Fruit fly (Drosophila melanogaster) whole organism, embryonic: ENCODE results near the gene CG17327.

ENCODE experiments used
- CG10267 ChIP-seq: fragments of 200-800 bp; sonication (Bioruptor generic); optimal IDR thresholded peaks from 2 replicates; lab custom pipeline; 2018; ENCODE audit warnings: missing biosample characterization, mild to moderate bottlenecking, missing genetic modification characterization, moderate library complexity
- CG11398 ChIP-seq: fragments of 200-800 bp; sonication (Bioruptor generic); optimal IDR thresholded peaks from 2 replicates; lab custom pipeline; 2016; ENCODE audit warnings: missing biosample characterization, missing genetic modification characterization
- CG12104 ChIP-seq: fragments of 200-800 bp; sonication (Bioruptor generic); optimal IDR thresholded peaks from 3 replicates; lab custom pipeline; 2016; ENCODE audit warnings: missing biosample characterization, missing genetic modification characterization
- CG12155 ChIP-seq: fragments of 200-800 bp; sonication (Bioruptor generic); optimal IDR thresholded peaks from 3 replicates; lab custom pipeline; 2016; ENCODE audit warnings: missing biosample characterization, missing genetic modification characterization
- CG14860 ChIP-seq: fragments of 200-800 bp; sonication (Bioruptor generic); IDR thresholded peaks from 3 replicates; pipeline ENCODE4 v1.3.6; 2022; ENCODE audit warnings: missing biosample characterization, missing genetic modification characterization; ENCODE audit not compliant: partially characterized antibody
- CG15011 ChIP-seq: fragments of 200-800 bp; sonication (Bioruptor generic); optimal IDR thresholded peaks from 3 replicates; lab custom pipeline; 2018; ENCODE audit warnings: missing biosample characterization, mild to moderate bottlenecking, missing genetic modification characterization
- CG15696 ChIP-seq: fragments of 200-800 bp; sonication (Bioruptor generic); optimal IDR thresholded peaks from 2 replicates; lab custom pipeline; 2019; ENCODE audit warnings: missing biosample characterization, mild to moderate bottlenecking, missing genetic modification characterization, moderate library complexity
- CG16813 ChIP-seq: fragments of 200-800 bp; sonication (Bioruptor generic); IDR thresholded peaks from 3 replicates; pipeline ENCODE4 v1.3.6; 2022; ENCODE audit warnings: missing biosample characterization, missing genetic modification characterization; ENCODE audit not compliant: partially characterized antibody
- CG16863 ChIP-seq: fragments of 200-800 bp; sonication (Bioruptor generic); optimal IDR thresholded peaks from 3 replicates; lab custom pipeline; 2016; ENCODE audit warnings: missing biosample characterization, missing genetic modification characterization
- CG1832 ChIP-seq: fragments of 200-800 bp; sonication (Bioruptor generic); optimal IDR thresholded peaks from 2 replicates; lab custom pipeline; 2017; ENCODE audit warnings: missing biosample characterization, mild to moderate bottlenecking, missing genetic modification characterization, inconsistent platforms
- CG18476 ChIP-seq: fragments of 200-800 bp; sonication (Bioruptor generic); optimal IDR thresholded peaks from 2 replicates; lab custom pipeline; 2016; ENCODE audit warnings: missing biosample characterization, mild to moderate bottlenecking, missing genetic modification characterization
- CG18764 ChIP-seq: fragments of 200-800 bp; sonication (Bioruptor generic); optimal IDR thresholded peaks from 3 replicates; lab custom pipeline; 2016; ENCODE audit warnings: missing biosample characterization, missing genetic modification characterization
- CG30431 ChIP-seq: fragments of 200-800 bp; sonication (Bioruptor generic); optimal IDR thresholded peaks from 2 replicates; lab custom pipeline; 2017; ENCODE audit warnings: missing biosample characterization, missing genetic modification characterization
- CG3838 ChIP-seq: fragments of 200-800 bp; sonication (Bioruptor generic); optimal IDR thresholded peaks from 3 replicates; lab custom pipeline; 2016; ENCODE audit warnings: missing biosample characterization, missing genetic modification characterization
- CG3995 ChIP-seq: fragments of 200-800 bp; sonication (Bioruptor generic); optimal IDR thresholded peaks from 3 replicates; lab custom pipeline; 2016; ENCODE audit warnings: missing biosample characterization, missing genetic modification characterization
- CG6254 ChIP-seq: fragments of 200-800 bp; sonication (Bioruptor generic); optimal IDR thresholded peaks from 3 replicates; lab custom pipeline; 2017; ENCODE audit warnings: mild to moderate bottlenecking, missing biosample characterization, missing genetic modification reagents, missing genetic modification characterization
- CG9727 ChIP-seq: fragments of 200-800 bp; sonication (Bioruptor generic); optimal IDR thresholded peaks from 3 replicates; lab custom pipeline; 2017; ENCODE audit warnings: missing biosample characterization, mild to moderate bottlenecking, missing genetic modification characterization
- CG9932 ChIP-seq: fragments of 200-800 bp; sonication (Bioruptor generic); IDR thresholded peaks from 2 replicates; pipeline ENCODE4 v1.3.6; 2022; ENCODE audit warnings: missing biosample characterization, missing genetic modification characterization
- CHES-1-like ChIP-seq: fragments of 200-800 bp; sonication (Bioruptor generic); optimal IDR thresholded peaks from 2 replicates; lab custom pipeline; 2016; ENCODE audit warnings: missing biosample characterization, missing genetic modification characterization
- D19A ChIP-seq: fragments of 200-800 bp; optimal IDR thresholded peaks from 3 replicates; lab custom pipeline; 2019; ENCODE audit warnings: missing biosample characterization, mild to moderate bottlenecking, missing genetic modification characterization, moderate library complexity
- Ets97D ChIP-seq: fragments of 200-800 bp; sonication (Bioruptor generic); optimal IDR thresholded peaks from 3 replicates; lab custom pipeline; 2016; ENCODE audit warnings: missing biosample characterization, missing genetic modification characterization
- Gsc ChIP-seq: fragments of 200-800 bp; sonication (Bioruptor generic); IDR thresholded peaks from 2 replicates; pipeline ENCODE4 v1.3.6; 2022; ENCODE audit warnings: missing biosample characterization, missing genetic modification characterization
- H2.0 ChIP-seq: fragments of 200-800 bp; sonication (Bioruptor generic); IDR thresholded peaks from 2 replicates; pipeline ENCODE4 v1.3.6; 2022; ENCODE audit warnings: missing biosample characterization, missing genetic modification characterization
- HLH3B ChIP-seq: fragments of 200-800 bp; sonication (Bioruptor generic); IDR thresholded peaks from 2 replicates; pipeline ENCODE4 v1.3.6; 2022; ENCODE audit warnings: missing biosample characterization, missing genetic modification characterization
- Hsf ChIP-seq: fragments of 200-800 bp; sonication (Bioruptor generic); optimal IDR thresholded peaks from 3 replicates; lab custom pipeline; 2016; ENCODE audit warnings: missing biosample characterization, missing genetic modification characterization
- Kr ChIP-seq: fragments of 200-800 bp; sonication (Bioruptor generic); optimal IDR thresholded peaks from 2 replicates; lab custom pipeline; 2017; ENCODE audit warnings: missing biosample characterization, mild to moderate bottlenecking, missing genetic modification characterization
- Lhr ChIP-seq: fragments of 200-800 bp; sonication (Bioruptor generic); optimal IDR thresholded peaks from 3 replicates; lab custom pipeline; 2017; ENCODE audit warnings: mild to moderate bottlenecking, missing biosample characterization, missing genetic modification reagents, missing genetic modification characterization
- Max ChIP-seq: fragments of 200-800 bp; sonication (Bioruptor generic); optimal IDR thresholded peaks from 2 replicates; lab custom pipeline; 2016; ENCODE audit warnings: missing biosample characterization, mild to moderate bottlenecking, missing genetic modification characterization
- Opbp ChIP-seq: fragments of 200-800 bp; sonication (Bioruptor generic); IDR thresholded peaks from 3 replicates; pipeline ENCODE4 v1.3.6; 2022; ENCODE audit warnings: missing biosample characterization, missing genetic modification characterization; ENCODE audit not compliant: partially characterized antibody
- Rfx ChIP-seq: fragments of 200-800 bp; sonication (Bioruptor generic); IDR thresholded peaks from 2 replicates; pipeline ENCODE4 v1.3.6; 2022; ENCODE audit warnings: missing biosample characterization, missing genetic modification characterization
- Rx ChIP-seq: fragments of 200-800 bp; sonication (Bioruptor generic); IDR thresholded peaks from 2 replicates; pipeline ENCODE4 v1.3.6; 2022; ENCODE audit warnings: missing biosample characterization, missing genetic modification characterization
- Usf ChIP-seq: fragments of 200-800 bp; sonication (Bioruptor generic); optimal IDR thresholded peaks from 2 replicates; lab custom pipeline; 2017; ENCODE audit warnings: missing genotype, missing biosample characterization, missing genetic modification characterization
- YL-1 ChIP-seq: fragments of 200-800 bp; sonication (Bioruptor generic); optimal IDR thresholded peaks from 3 replicates; lab custom pipeline; 2017; ENCODE audit warnings: missing biosample characterization, mild to moderate bottlenecking, missing genetic modification characterization
- btn ChIP-seq: fragments of 200-800 bp; sonication (Bioruptor generic); optimal IDR thresholded peaks from 2 replicates; lab custom pipeline; 2016; ENCODE audit warnings: missing biosample characterization, missing genetic modification characterization
- cg ChIP-seq: fragments of 200-800 bp; sonication (Bioruptor generic); optimal IDR thresholded peaks from 3 replicates; lab custom pipeline; 2019; ENCODE audit warnings: missing biosample characterization, mild to moderate bottlenecking, missing genetic modification characterization, moderate library complexity
- emc ChIP-seq: fragments of 200-800 bp; sonication (Bioruptor generic); optimal IDR thresholded peaks from 2 replicates; lab custom pipeline; 2016; ENCODE audit warnings: missing biosample characterization, missing genetic modification characterization
- esg ChIP-seq: fragments of 200-800 bp; sonication (Bioruptor generic); conservative IDR thresholded peaks from 2 replicates; pipeline ENCODE4 v1.3.6; 2022; ENCODE audit warnings: missing biosample characterization, missing genetic modification characterization
- eyg ChIP-seq: fragments of 200-800 bp; sonication (Bioruptor generic); optimal IDR thresholded peaks from 3 replicates; lab custom pipeline; 2016; ENCODE audit warnings: missing biosample characterization, missing genetic modification characterization
- gfzf ChIP-seq: fragments of 200-800 bp; sonication (Bioruptor generic); optimal IDR thresholded peaks from 2 replicates; lab custom pipeline; 2016; ENCODE audit warnings: missing biosample characterization, mild to moderate bottlenecking, missing genetic modification characterization, moderate library complexity
- gro ChIP-seq: fragments of 200-800 bp; sonication (Bioruptor generic); optimal IDR thresholded peaks from 2 replicates; lab custom pipeline; 2016; ENCODE audit warnings: missing biosample characterization, missing genetic modification characterization
- ind ChIP-seq: fragments of 200-800 bp; sonication (Bioruptor generic); optimal IDR thresholded peaks from 3 replicates; lab custom pipeline; 2016; ENCODE audit warnings: missing biosample characterization, missing genetic modification characterization
- insv ChIP-seq, 2 experiments: fragments of 200-800 bp; sonication (Bioruptor generic); optimal IDR thresholded peaks; 3 replicates each; lab custom pipeline; 2016 to 2018; ENCODE audit warnings: missing biosample characterization in 2 of 2, missing genetic modification characterization in 2 of 2
- lov ChIP-seq, 2 experiments: fragments of 200-800 bp in 1 of 2; fragments of >200 bp in 1 of 2; sonication (Bioruptor generic) in 1 of 2; IDR thresholded peaks in 1 of 2; optimal IDR thresholded peaks in 1 of 2; 2 replicates in 1 of 2; 3 replicates in 1 of 2; pipeline versions ENCODE4 v1.3.6 to Lab custom; 2017 to 2022; ENCODE audit warnings: missing biosample characterization in 1 of 2, missing genetic modification characterization in 1 of 2
- oc ChIP-seq: fragments of 200-800 bp; sonication (Bioruptor generic); optimal IDR thresholded peaks from 2 replicates; lab custom pipeline; 2018; ENCODE audit warnings: missing biosample characterization, mild to moderate bottlenecking, missing genetic modification characterization, moderate library complexity
- pb ChIP-seq: fragments of 200-800 bp; sonication (Bioruptor generic); optimal IDR thresholded peaks from 3 replicates; lab custom pipeline; 2016; ENCODE audit warnings: missing biosample characterization, missing genetic modification characterization
- sr ChIP-seq: fragments of 200-800 bp; sonication (Bioruptor generic); IDR thresholded peaks from 3 replicates; pipeline ENCODE4 v1.3.6; 2022; ENCODE audit warnings: missing biosample characterization, missing genetic modification characterization
- tgo ChIP-seq: fragments of 200-800 bp; sonication (Bioruptor generic); IDR thresholded peaks from 3 replicates; pipeline ENCODE4 v1.3.6; 2022; ENCODE audit warnings: missing biosample characterization, missing genetic modification characterization
- tio ChIP-seq: fragments of 200-800 bp; sonication (Bioruptor generic); optimal IDR thresholded peaks from 2 replicates; lab custom pipeline; 2017; ENCODE audit warnings: missing biosample characterization, missing genetic modification characterization, inconsistent platforms
- zf30C ChIP-seq: fragments of 200-800 bp; sonication (Bioruptor generic); optimal IDR thresholded peaks from 3 replicates; lab custom pipeline; 2018; ENCODE audit warnings: missing biosample characterization, mild to moderate bottlenecking, missing genetic modification characterization

Gene CG17327

dm6 chr3R:13030257-13031173 is 33.0 kb upstream of the CG17327 start, which contains the start of the genes CG46281 and CG46280 (continued):
- TF ChIP-seq lov (optimal IDR thresholded peaks at IDR 0.05; lab: Kevin White, UChicago) (no peak), lov (GFP tag; IDR thresholded peaks at IDR 0.05; lab: Robert Waterston, UW) (no peak), Opbp (GFP tag; lab: Robert Waterston, UW) (peak; percentile 61; the same call in 1 of the 3 replicates), CG16813 (GFP tag; lab: Robert Waterston, UW) (peak; percentile 52; the same call in 2 of the 3 replicates), CG14860 (GFP tag; lab: Robert Waterston, UW) (peak; percentile 32; the same call in 1 of the 3 replicates), Lhr (GFP tag; lab: Kevin White, UChicago) (no peak), tgo (GFP tag; lab: Robert Waterston, UW) (no peak), Gsc (GFP tag; lab: Robert Waterston, UW) (no peak), Rfx (GFP tag; lab: Robert Waterston, UW) (no peak), CG18764 (GFP tag; lab: Kevin White, UChicago) (no peak), CG16863 (GFP tag; lab: Kevin White, UChicago) (peak; percentile 22), oc (no peak), gfzf (GFP tag; lab: Kevin White, UChicago) (peak; percentile 78), Rx (GFP tag; lab: Robert Waterston, UW) (no peak), CG18476 (GFP tag; lab: Kevin White, UChicago) (no peak), btn (GFP tag; lab: Kevin White, UChicago) (no peak), gro (GFP tag; lab: Kevin White, UChicago) (no peak), eyg (GFP tag; lab: Kevin White, UChicago) (peak; percentile 21), cg (GFP tag; lab: Kevin White, UChicago) (no peak), ind (GFP tag; lab: Kevin White, UChicago) (no peak), YL-1 (peak; percentile 83), CG9727 (GFP tag; lab: Kevin White, UChicago) (no peak), CG15011 (no peak), HLH3B (GFP tag; lab: Robert Waterston, UW) (no peak), pb (GFP tag; lab: Kevin White, UChicago) (no peak), CG3838 (GFP tag; lab: Kevin White, UChicago) (no peak), CG30431 (GFP tag; lab: Kevin White, UChicago) (no peak), Hsf (GFP tag; lab: Kevin White, UChicago) (peak; percentile 45), esg (GFP tag; lab: Robert Waterston, UW) (no peak), CG6254 (GFP tag; lab: Kevin White, UChicago) (no peak), CG1832 (GFP tag; lab: Kevin White, UChicago) (no peak), Max (GFP tag; lab: Kevin White, UChicago) (peak; percentile 52), CHES-1-like (GFP tag; lab: Kevin White, UChicago) (peak; percentile 76), CG9932 (no peak), CG11398 (no peak), CG12155 (GFP tag; lab: Kevin White, UChicago) (no peak), CG3995 (GFP tag; lab: Kevin White, UChicago) (no peak), zf30C (GFP tag; lab: Kevin White, UChicago) (no peak), emc (no peak), CG10267 (tag; lab: Kevin White, UChicago) (peak; percentile 96), CG15696 (tag; lab: Kevin White, UChicago) (no peak), sr (GFP tag; lab: Robert Waterston, UW) (no peak), Ets97D (GFP tag; lab: Kevin White, UChicago) (peak; percentile 52), insv (GFP tag; optimal IDR thresholded peaks at IDR 0.05; lab: Kevin White, UChicago) (peak in 1 of 2 experiments; percentile 12), H2.0 (GFP tag; lab: Robert Waterston, UW) (no peak), Kr (GFP tag; lab: Kevin White, UChicago) (no peak), Usf (GFP tag; lab: Kevin White, UChicago) (no peak), tio (no peak), CG12104 (GFP tag; lab: Kevin White, UChicago) (no peak), D19A (tag; lab: Kevin White, UChicago) (no peak)
